Worm (Caenorhabditis elegans) whole organism, L3 larva: ENCODE results near the gene T04F3.3.

ENCODE experiments used
- ceh-16 ChIP-seq: sonication (generic microtip); optimal IDR thresholded peaks from 2 replicates; lab custom pipeline; 2017; ENCODE audit warnings: missing biosample characterization, missing genetic modification characterization
- ceh-82 ChIP-seq: fragments of 150-350 bp; optimal IDR thresholded peaks from 2 replicates; lab custom pipeline; 2014; ENCODE audit warnings: missing biosample characterization, missing genetic modification characterization
- egl-27 ChIP-seq: sonication (generic microtip); optimal IDR thresholded peaks from 4 replicates; lab custom pipeline; 2017; ENCODE audit warnings: missing biosample characterization, missing genetic modification reagents, missing genetic modification characterization
- fos-1 ChIP-seq: fragments of 150-350 bp; optimal IDR thresholded peaks from 2 replicates; lab custom pipeline; 2014; ENCODE audit warnings: missing biosample characterization, missing genetic modification characterization
- nhr-11 ChIP-seq: fragments of 150-350 bp; optimal IDR thresholded peaks from 2 replicates; lab custom pipeline; 2014; ENCODE audit warnings: missing biosample characterization, missing genetic modification characterization
- nhr-12 ChIP-seq: fragments of 150-350 bp; optimal IDR thresholded peaks from 2 replicates; lab custom pipeline; 2014; ENCODE audit warnings: missing biosample characterization, missing genetic modification characterization
- nhr-237 ChIP-seq: fragments of 150-350 bp; optimal IDR thresholded peaks from 2 replicates; lab custom pipeline; 2014; ENCODE audit warnings: missing biosample characterization, missing genetic modification characterization
- nhr-76 ChIP-seq: fragments of 150-350 bp; sonication (generic microtip); optimal IDR thresholded peaks from 5 replicates; lab custom pipeline; 2014; ENCODE audit warnings: missing biosample characterization, missing genetic modification characterization
- unc-39 ChIP-seq: sonication (generic microtip); optimal IDR thresholded peaks from 4 replicates; lab custom pipeline; 2017; ENCODE audit warnings: missing biosample characterization, missing genetic modification characterization

DNA sequence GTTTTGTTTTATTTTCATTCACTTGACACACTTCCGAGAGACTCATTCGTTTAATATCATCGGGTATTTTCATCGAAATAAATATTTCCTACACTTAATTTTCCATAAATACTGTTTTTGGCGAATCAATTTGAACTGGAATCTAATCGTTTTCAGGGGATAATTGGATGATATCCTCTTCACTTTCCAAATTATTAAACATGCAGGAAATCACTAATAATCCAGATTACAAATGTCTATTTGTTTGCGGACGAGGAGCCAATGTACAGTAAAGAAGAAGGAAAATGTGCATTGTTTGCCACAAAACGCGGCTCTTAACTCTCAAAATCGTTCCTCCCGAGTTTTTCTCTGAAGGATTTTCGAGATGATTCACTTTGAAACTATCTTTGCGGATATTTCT is 17.8 kb downstream of the T04F3.3 start, which contains the start of gene F55A11.6:
- TF ChIP-seq fos-1 (tag; lab: Kevin White, UChicago), result no peak
- no peak for TF ChIP-seq egl-27 (tag; lab: Kevin White, UChicago)
- no peak for TF ChIP-seq unc-39
- TF ChIP-seq nhr-11, result no peak
- no peak for TF ChIP-seq nhr-12
- TF ChIP-seq ceh-82 (tag; lab: Kevin White, UChicago), result no peak
- no peak for TF ChIP-seq nhr-237 (tag; lab: Kevin White, UChicago)
- TF ChIP-seq ceh-16 (tag; lab: Kevin White, UChicago), result no peak
- no peak for TF ChIP-seq nhr-76 (tag; lab: Kevin White, UChicago)
